Worm (Caenorhabditis elegans) whole organism, young adult: ENCODE results near the gene crm-1.

Experiments
- B0019.2 ChIP-seq: fragments of 200-800 bp; sonication (Bioruptor generic); conservative IDR thresholded peaks from 2 replicates; pipeline ENCODE4 v1.3.6; 2022; ENCODE audit warnings: missing genetic modification reagents, missing genetic modification characterization, missing compliant biosample characterization
- B0261.1 ChIP-seq: sonication (generic microtip); optimal IDR thresholded peaks from 2 replicates; lab custom pipeline; 2016; ENCODE audit warnings: mild to moderate bottlenecking, missing genetic modification characterization, moderate library complexity, missing compliant biosample characterization
- F22D6.2 ChIP-seq: sonication (generic microtip); optimal IDR thresholded peaks from 2 replicates; lab custom pipeline; 2016; ENCODE audit warnings: mild to moderate bottlenecking, missing genetic modification characterization, missing compliant biosample characterization
- F23B12.7 ChIP-seq: sonication (generic microtip); optimal IDR thresholded peaks from 2 replicates; lab custom pipeline; 2017; ENCODE audit warnings: missing genetic modification characterization, mild to moderate bottlenecking, missing compliant biosample characterization, antibody characterized with exemption, moderate library complexity; ENCODE audit not compliant: insufficient read depth
- F33H1.4 ChIP-seq: fragments of 200-800 bp; sonication (Bioruptor generic); IDR thresholded peaks from 2 replicates; pipeline ENCODE4 v1.3.6; 2022; ENCODE audit warnings: missing genetic modification reagents, missing genetic modification characterization, missing compliant biosample characterization
- F37B4.10 ChIP-seq: fragments of 200-800 bp; sonication (Bioruptor generic); IDR thresholded peaks from 2 replicates; pipeline ENCODE4 v1.3.6; 2022; ENCODE audit warnings: missing genetic modification characterization, missing compliant biosample characterization
- F55B11.4 ChIP-seq: sonication (generic microtip); optimal IDR thresholded peaks from 2 replicates; lab custom pipeline; 2016; ENCODE audit warnings: missing compliant biosample characterization, missing genetic modification characterization, borderline replicate concordance; ENCODE audit not compliant: insufficient read depth
- K11D2.4 ChIP-seq: fragments of 200-800 bp; sonication (Bioruptor generic); IDR thresholded peaks from 2 replicates; pipeline ENCODE4 v1.3.6; 2022; ENCODE audit warnings: missing genetic modification reagents, missing genetic modification characterization, missing compliant biosample characterization
- T07F8.4 ChIP-seq: sonication (generic microtip); optimal IDR thresholded peaks from 2 replicates; lab custom pipeline; 2016; ENCODE audit warnings: mild to moderate bottlenecking, missing genetic modification characterization, moderate library complexity, missing compliant biosample characterization
- T26A5.8 ChIP-seq: sonication (generic microtip); optimal IDR thresholded peaks from 2 replicates; lab custom pipeline; 2016; ENCODE audit warnings: missing genetic modification characterization, missing compliant biosample characterization
- Y56A3A.18 ChIP-seq: fragments of 200-800 bp; sonication (Bioruptor generic); IDR thresholded peaks from 2 replicates; pipeline ENCODE4 v1.3.6; 2022; ENCODE audit warnings: missing genetic modification reagents, missing genetic modification characterization, missing compliant biosample characterization
- Y67H2A.10 ChIP-seq: fragments of 200-800 bp; sonication (Bioruptor generic); conservative IDR thresholded peaks from 2 replicates; pipeline ENCODE4 v1.3.6; 2022; ENCODE audit warnings: missing genetic modification reagents, missing genetic modification characterization, missing compliant biosample characterization
- akir-1 ChIP-seq: fragments of 200-800 bp; sonication (Bioruptor generic); optimal IDR thresholded peaks from 2 replicates; lab custom pipeline; 2018; ENCODE audit warnings: mild to moderate bottlenecking, missing genetic modification characterization, moderate library complexity, missing compliant biosample characterization
- atf-7 ChIP-seq: sonication (generic microtip); optimal IDR thresholded peaks from 2 replicates; lab custom pipeline; 2017; ENCODE audit warnings: mild to moderate bottlenecking, missing genetic modification characterization, missing compliant biosample characterization
- athp-1 ChIP-seq: sonication (generic microtip); optimal IDR thresholded peaks from 2 replicates; lab custom pipeline; 2017; ENCODE audit warnings: mild to moderate bottlenecking, missing genetic modification characterization, missing compliant biosample characterization
- attf-3 ChIP-seq: fragments of 200-800 bp; sonication (Bioruptor generic); conservative IDR thresholded peaks from 2 replicates; pipeline ENCODE4 v1.3.6; 2022; ENCODE audit warnings: missing genetic modification reagents, missing genetic modification characterization, missing compliant biosample characterization
- attf-5 ChIP-seq: fragments of 200-800 bp; sonication (Bioruptor generic); optimal IDR thresholded peaks from 2 replicates; lab custom pipeline; 2018; ENCODE audit warnings: mild to moderate bottlenecking, missing genetic modification characterization, missing compliant biosample characterization
- cebp-2 ChIP-seq: fragments of 200-800 bp; sonication (Bioruptor generic); IDR thresholded peaks from 2 replicates; pipeline ENCODE4 v1.3.6; 2022; ENCODE audit warnings: missing genetic modification characterization, missing compliant biosample characterization
- die-1 ChIP-seq: sonication (generic microtip); optimal IDR thresholded peaks from 2 replicates; lab custom pipeline; 2016; ENCODE audit warnings: missing genotype, mild to moderate bottlenecking, missing genetic modification characterization, missing compliant biosample characterization
- egl-18 ChIP-seq: fragments of 200-800 bp; sonication (Bioruptor generic); IDR thresholded peaks from 2 replicates; pipeline ENCODE4 v1.3.6; 2022; ENCODE audit warnings: missing genetic modification reagents, missing genetic modification characterization, missing compliant biosample characterization
- hmg-1.2 ChIP-seq: fragments of 200-800 bp; sonication (Bioruptor generic); IDR thresholded peaks from 2 replicates; pipeline ENCODE4 v1.3.6; 2022; ENCODE audit warnings: missing genetic modification reagents, missing genetic modification characterization, missing compliant biosample characterization
- lin-54 ChIP-seq: fragments of 200-800 bp; sonication (Bioruptor generic); optimal IDR thresholded peaks from 2 replicates; lab custom pipeline; 2018; ENCODE audit warnings: mild to moderate bottlenecking, missing genetic modification characterization, missing compliant biosample characterization
- lsy-27 ChIP-seq: sonication (generic microtip); optimal IDR thresholded peaks from 2 replicates; lab custom pipeline; 2017; ENCODE audit warnings: missing genetic modification characterization, mild to moderate bottlenecking, missing compliant biosample characterization, antibody characterized with exemption, missing genotype, borderline replicate concordance; ENCODE audit not compliant: insufficient read depth
- madf-3 ChIP-seq: fragments of 200-800 bp; sonication (Bioruptor generic); IDR thresholded peaks from 2 replicates; pipeline ENCODE4 v1.3.6; 2022; ENCODE audit warnings: missing genetic modification reagents, missing genetic modification characterization, missing compliant biosample characterization
- nhr-120 ChIP-seq: fragments of 200-800 bp; sonication (Bioruptor generic); IDR thresholded peaks from 2 replicates; pipeline ENCODE4 v1.3.6; 2022; ENCODE audit warnings: missing genetic modification characterization, missing compliant biosample characterization
- nhr-80 ChIP-seq: sonication (generic microtip); optimal IDR thresholded peaks from 2 replicates; lab custom pipeline; 2016; ENCODE audit warnings: missing genetic modification characterization, missing compliant biosample characterization
- rec-8 ChIP-seq, 2 experiments: sonication (generic microtip); optimal IDR thresholded peaks; 2 replicates each; lab custom pipeline; 2016; ENCODE audit warnings: mild to moderate bottlenecking in 2 of 2, missing genetic modification characterization in 2 of 2, missing genetic modification reagents in 2 of 2, missing genotype in 2 of 2, missing biosample characterization in 1 of 2, missing compliant biosample characterization in 1 of 2, moderate library complexity in 1 of 2
- snpc-3.4 ChIP-seq: sonication (generic microtip); optimal IDR thresholded peaks from 2 replicates; lab custom pipeline; 2017; ENCODE audit warnings: missing genetic modification characterization, mild to moderate bottlenecking, missing compliant biosample characterization, antibody characterized with exemption, moderate library complexity, missing genotype, missing genetic modification reagents
- somi-1 ChIP-seq: fragments of 200-800 bp; sonication (Bioruptor generic); optimal IDR thresholded peaks from 2 replicates; lab custom pipeline; 2018; ENCODE audit warnings: mild to moderate bottlenecking, missing genetic modification characterization, missing compliant biosample characterization
- sptf-2 ChIP-seq: fragments of 200-800 bp; sonication (Bioruptor generic); optimal IDR thresholded peaks from 2 replicates; lab custom pipeline; 2018; ENCODE audit warnings: mild to moderate bottlenecking, missing genetic modification characterization, missing compliant biosample characterization
- tlf-1 ChIP-seq: fragments of 200-800 bp; sonication (Bioruptor generic); optimal IDR thresholded peaks from 2 replicates; lab custom pipeline; 2018; ENCODE audit warnings: mild to moderate bottlenecking, missing genetic modification characterization, missing compliant biosample characterization
- unc-130 ChIP-seq: sonication (generic microtip); optimal IDR thresholded peaks from 2 replicates; lab custom pipeline; 2016; ENCODE audit warnings: missing genetic modification reagents, missing genetic modification characterization, missing compliant biosample characterization
- unc-62 ChIP-seq: fragments of 150-350 bp; optimal IDR thresholded peaks from 2 replicates; lab custom pipeline; 2014; ENCODE audit warnings: missing biosample characterization, missing genetic modification reagents, missing genetic modification characterization
- zfh-2 ChIP-seq: fragments of 200-800 bp; sonication (Bioruptor generic); conservative IDR thresholded peaks from 2 replicates; pipeline ENCODE4 v1.3.6; 2022; ENCODE audit warnings: missing genetic modification reagents, missing genetic modification characterization, missing compliant biosample characterization
- ztf-3 ChIP-seq: fragments of 200-800 bp; sonication (Bioruptor generic); optimal IDR thresholded peaks from 2 replicates; lab custom pipeline; 2018; ENCODE audit warnings: mild to moderate bottlenecking, missing genetic modification characterization, missing compliant biosample characterization

The crm-1 gene

DNA sequence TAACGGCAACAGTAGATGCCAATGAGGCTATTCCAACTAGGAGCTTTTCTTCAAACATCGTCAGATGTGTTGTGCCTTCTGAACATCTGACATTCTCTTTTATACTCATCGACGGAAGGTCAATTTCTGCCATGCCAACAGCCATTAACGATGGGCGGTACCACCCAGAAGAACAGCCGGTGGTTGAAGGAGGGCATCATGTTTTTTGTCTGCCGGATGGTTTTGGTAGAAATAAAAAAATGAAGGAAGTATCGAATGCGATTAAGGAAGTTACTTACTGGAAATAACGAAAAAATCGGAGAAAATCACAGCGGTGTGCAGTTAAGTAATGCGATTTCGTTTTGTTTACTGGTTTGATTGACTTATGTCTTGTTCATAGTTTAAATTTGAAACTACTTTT lies 37.4 kb downstream of the crm-1 start, which contains the start of gene col-150:
TSS of gene col-150 (minus strand) at position 101 of the 400 bp plus-strand sequence.
- TF ChIP-seq Y67H2A.10 (no peak), F37B4.10 (GFP tag; lab: Robert Waterston, UW) (no peak), egl-18 (no peak), unc-62 (GFP tag; lab: Kevin White, UChicago) (no peak), snpc-3.4 (tag; lab: Kevin White, UChicago) (no peak), B0019.2 (no peak), somi-1 (GFP tag; lab: Kevin White, UChicago) (no peak), atf-7 (tag; lab: Kevin White, UChicago) (no peak), Y56A3A.18 (GFP tag; lab: Robert Waterston, UW) (no peak), madf-3 (GFP tag; lab: Robert Waterston, UW) (no peak), athp-1 (tag; lab: Kevin White, UChicago) (no peak), F55B11.4 (tag; lab: Kevin White, UChicago) (no peak), attf-3 (GFP tag; lab: Robert Waterston, UW) (no peak), cebp-2 (GFP tag; lab: Robert Waterston, UW) (no peak), T07F8.4 (no peak), lin-54 (no peak)
- TF ChIP-seq, all 124 proteins: peak for 0

DNA sequence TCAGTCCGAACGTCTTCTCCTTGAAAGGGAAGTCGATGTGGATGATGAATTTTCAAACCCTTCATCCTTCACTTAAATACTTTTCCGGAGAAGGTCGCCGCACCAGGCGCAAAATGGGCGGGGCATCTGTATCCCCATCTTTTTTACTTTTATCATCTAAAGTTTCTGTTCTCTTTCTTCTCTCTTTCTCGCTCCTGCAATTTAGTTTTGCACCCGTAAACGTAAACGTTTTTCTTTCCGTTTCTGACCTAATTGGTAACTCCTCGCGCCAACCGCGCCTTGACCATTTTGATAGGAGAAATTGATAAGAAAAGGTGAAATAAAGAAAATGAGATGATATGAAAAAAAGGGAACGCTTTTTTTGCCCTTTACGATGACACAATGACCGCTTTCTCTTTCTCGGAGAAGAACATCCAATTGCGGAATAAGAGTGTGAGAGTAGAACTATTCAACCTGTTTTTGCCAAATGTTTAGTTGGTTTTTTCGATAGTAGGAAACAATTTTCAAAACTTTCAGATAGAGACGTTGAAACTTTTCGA lies 39.0 kb downstream of the crm-1 start, which contains the start of gene col-149:
TSS of gene col-149 (minus strand) at position 51 of the 539 bp plus-strand sequence.
- TF ChIP-seq attf-3 (GFP tag; lab: Robert Waterston, UW) (no peak), nhr-80 (tag; lab: Kevin White, UChicago) (peak; percentile 32)

DNA sequence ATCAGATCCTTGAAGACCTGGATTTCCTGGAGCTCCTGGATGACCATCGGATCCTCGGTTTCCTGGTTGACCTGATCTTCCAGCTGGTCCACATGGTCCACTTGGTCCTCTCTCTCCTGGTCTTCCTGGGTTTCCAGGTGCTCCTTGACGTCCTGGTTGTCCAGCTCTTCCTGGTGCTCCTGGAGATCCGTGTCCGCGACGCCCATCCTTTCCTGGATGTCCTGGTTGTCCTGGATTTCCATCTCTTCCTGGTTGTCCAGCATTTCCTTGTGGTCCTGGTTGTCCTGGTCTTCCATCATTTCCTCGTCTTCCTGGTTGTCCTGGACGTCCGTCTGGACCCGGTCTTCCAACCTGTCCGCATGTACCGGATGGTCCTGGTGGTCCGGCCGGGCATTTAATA lies 40.1 kb downstream of the crm-1 start:
- TF ChIP-seq lsy-27 (tag; lab: Kevin White, UChicago): no peak
- TF ChIP-seq, all 124 proteins: peak for 0

DNA sequence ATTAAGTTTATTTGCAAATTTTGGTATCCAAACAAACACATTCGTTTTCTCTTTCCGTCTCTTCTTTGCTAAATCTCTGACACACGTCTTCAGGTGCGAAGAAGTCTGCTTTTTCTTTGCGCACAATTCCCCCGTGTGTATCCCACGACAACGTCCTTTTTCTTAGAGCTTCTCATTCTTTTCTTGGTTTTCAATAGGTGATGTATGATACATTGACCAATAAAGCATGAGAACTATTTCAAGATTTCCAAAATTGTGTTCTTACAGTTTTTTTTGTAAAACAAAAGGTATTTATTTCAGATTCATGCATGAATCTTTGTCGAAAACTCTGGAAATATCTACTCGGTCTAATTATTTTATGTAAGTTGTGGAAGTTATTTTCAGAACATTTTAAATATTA lies 42.2 kb downstream of the crm-1 start, which contains the start of gene B0024.15:
TSS of gene B0024.15 (plus strand) at position 301 of the 400 bp plus-strand sequence.
- TF ChIP-seq rec-8 (tag; optimal IDR thresholded peaks at IDR 0.05; lab: Kevin White, UChicago) (no peak), F23B12.7 (tag; lab: Kevin White, UChicago) (no peak), zfh-2 (no peak), akir-1 (GFP tag; lab: Kevin White, UChicago) (no peak), K11D2.4 (GFP tag; lab: Robert Waterston, UW) (no peak), attf-5 (GFP tag; lab: Kevin White, UChicago) (no peak), sptf-2 (GFP tag; lab: Kevin White, UChicago) (no peak), ztf-3 (GFP tag; lab: Kevin White, UChicago) (no peak), unc-130 (GFP tag; lab: Kevin White, UChicago) (no peak), hmg-1.2 (no peak), B0261.1 (tag; lab: Kevin White, UChicago) (no peak), nhr-120 (no peak), tlf-1 (GFP tag; lab: Kevin White, UChicago) (no peak), die-1 (tag; lab: Kevin White, UChicago) (no peak), F33H1.4 (GFP tag; lab: Robert Waterston, UW) (no peak), F22D6.2 (tag; lab: Kevin White, UChicago) (no peak), T26A5.8 (no peak)
